Fruit fly (Drosophila melanogaster): ENCODE results near the gene CG32264.

CG32264 gene

DNA sequence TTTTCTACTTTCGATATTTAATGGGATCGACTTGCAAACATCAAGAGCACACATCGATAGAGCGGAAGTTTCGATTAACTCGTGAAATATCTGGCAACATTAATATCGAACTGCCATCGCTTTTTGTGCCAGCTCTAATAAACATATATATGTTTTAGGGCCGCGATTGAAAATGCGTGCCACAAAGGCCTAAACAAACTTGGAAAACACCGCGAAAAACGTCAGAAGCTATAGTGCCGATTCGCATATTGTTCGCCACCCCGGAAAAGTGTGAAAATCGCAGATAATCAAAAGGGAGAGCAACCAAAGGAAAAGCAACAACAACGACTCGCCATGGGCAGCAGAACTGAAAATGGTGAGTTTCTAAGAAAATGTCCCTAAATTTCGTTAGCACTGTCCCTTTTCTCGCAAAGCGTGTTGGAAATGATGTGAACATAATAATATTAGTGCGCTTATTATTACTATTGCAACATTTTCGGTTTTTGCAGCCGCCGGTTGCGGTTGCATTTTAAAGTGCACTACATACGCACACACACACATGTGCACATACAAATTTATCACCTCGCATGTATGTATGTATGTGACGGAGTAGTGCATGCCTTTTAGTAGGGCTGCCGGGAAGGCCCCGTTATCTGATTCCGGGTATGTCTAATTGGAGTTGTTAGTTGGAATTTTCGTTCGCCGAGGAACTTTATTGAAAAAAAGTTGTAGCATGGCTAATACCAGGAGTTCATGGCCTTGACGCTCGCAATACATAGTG, 12.5 kb upstream of the CG32264 start, which contains the start of gene enc (continued):
- TF ChIP-seq CG2199 (GFP tag; IDR thresholded peaks at IDR 0.05) (0 out of 3 replicates have a peak, but pooled peaks have one; percentile 14), CG17612 (GFP tag; IDR thresholded peaks at IDR 0.05) (no peak), zf30C (GFP tag; optimal IDR thresholded peaks at IDR 0.05) (no peak), wdn (GFP tag; IDR thresholded peaks at IDR 0.05) (no peak), Abd-B (GFP tag; optimal IDR thresholded peaks at IDR 0.05) (no peak), jigr1 (GFP tag; IDR thresholded peaks at IDR 0.05) (peak; percentile 31; the same call in 1 of the 3 replicates), chm (GFP tag; IDR thresholded peaks at IDR 0.05) (peak; percentile 33; the same call in 1 of the 2 replicates), CG17912 (GFP tag; optimal IDR thresholded peaks at IDR 0.05) (no peak), fd96Cb (tag; optimal IDR thresholded peaks at IDR 0.05) (no peak), Nf-YC (tag; optimal IDR thresholded peaks at IDR 0.05) (peak; percentile 29), CG11456 (GFP tag; IDR thresholded peaks at IDR 0.05) (no peak), Ada2b (GFP tag; IDR thresholded peaks at IDR 0.05) (no peak), CG1792 (GFP tag; optimal IDR thresholded peaks at IDR 0.05) (no peak), h (optimal IDR thresholded peaks at IDR 0.05) (no peak), bbx (GFP tag; IDR thresholded peaks at IDR 0.05; ENCODE audit: partially characterized antibody) (peak; percentile 98), Nf-YA (GFP tag; IDR thresholded peaks at IDR 0.05) (no peak), CG11695 (GFP tag; IDR thresholded peaks at IDR 0.05) (no peak), NFAT (GFP tag; IDR thresholded peaks at IDR 0.05) (no peak), HLH4C (GFP tag; IDR thresholded peaks at IDR 0.05; ENCODE audit: partially characterized antibody) (peak; percentile 94), CG17359 (tag; optimal IDR thresholded peaks at IDR 0.05) (no peak), pzg (GFP tag; optimal IDR thresholded peaks at IDR 0.05) (peak; percentile 77), zen2 (GFP tag; IDR thresholded peaks at IDR 0.05; ENCODE audit: partially characterized antibody) (peak; percentile 96), D19B (GFP tag; optimal IDR thresholded peaks at IDR 0.05) (no peak), HmgZ (tag; optimal IDR thresholded peaks at IDR 0.05) (peak; percentile 37), Adf1 (GFP tag; IDR thresholded peaks at IDR 0.05) (no peak), lab (GFP tag; optimal IDR thresholded peaks at IDR 0.05) (no peak), vvl (GFP tag; IDR thresholded peaks at IDR 0.05) (no peak; the same call in 1 of the 2 replicates), CG11723 (GFP tag; optimal IDR thresholded peaks at IDR 0.05) (no peak), CG4730 (GFP tag; IDR thresholded peaks at IDR 0.05) (no peak), sna (GFP tag; IDR thresholded peaks at IDR 0.05; ENCODE audit: partially characterized antibody) (peak; percentile 93), tup (GFP tag; optimal IDR thresholded peaks at IDR 0.05) (no peak), dysf (GFP tag; IDR thresholded peaks at IDR 0.05) (no peak), Poxn (GFP tag; IDR thresholded peaks at IDR 0.05) (no peak), ewg (GFP tag; optimal IDR thresholded peaks at IDR 0.05) (no peak), Xbp1 (GFP tag; optimal IDR thresholded peaks at IDR 0.05) (no peak), tap (tag; optimal IDR thresholded peaks at IDR 0.05) (no peak), Usf (GFP tag; optimal IDR thresholded peaks at IDR 0.05) (no peak), CG12236 (GFP tag; optimal IDR thresholded peaks at IDR 0.05) (no peak), CG14014 (GFP tag; IDR thresholded peaks at IDR 0.05) (peak; percentile 18; the same call in 1 of the 2 replicates), hth (optimal IDR thresholded peaks at IDR 0.05) (no peak), CG13123 (GFP tag; optimal IDR thresholded peaks at IDR 0.05) (no peak), HLH3B (GFP tag; IDR thresholded peaks at IDR 0.05) (no peak), Sin3A (optimal IDR thresholded peaks at IDR 0.05) (peak; percentile 31), Asciz (GFP tag; optimal IDR thresholded peaks at IDR 0.05) (peak; percentile 23), bowl (GFP tag; IDR thresholded peaks at IDR 0.05) (no peak), Antp (GFP tag; optimal IDR thresholded peaks at IDR 0.05) (no peak), CG8478 (optimal IDR thresholded peaks at IDR 0.05) (no peak), CG4617 (GFP tag; optimal IDR thresholded peaks at IDR 0.05; ENCODE audit: borderline replicate concordance) (peak; percentile 90), pita (GFP tag; optimal IDR thresholded peaks at IDR 0.05) (no peak), CG9437 (GFP tag; optimal IDR thresholded peaks at IDR 0.05) (no peak), TFAM (GFP tag; optimal IDR thresholded peaks at IDR 0.05) (no peak)
